Worm (Caenorhabditis elegans) whole organism, L1 larva: ENCODE measurements around the gene henn-1.
A peak's percentile ranks its signal among the peaks of the same experiment; 100 is the strongest.

Experiments
- C04F5.9 ChIP-seq: sonication (generic microtip); optimal IDR thresholded peaks from 2 replicates; lab custom pipeline; 2016; ENCODE audit warnings: missing genetic modification characterization, missing compliant biosample characterization
- C16A3.4 ChIP-seq: fragments of 150-350 bp; optimal IDR thresholded peaks from 2 replicates; lab custom pipeline; 2014; ENCODE audit warnings: missing biosample characterization, missing genetic modification characterization
- F16B12.6 ChIP-seq: fragments of 150-350 bp; optimal IDR thresholded peaks from 2 replicates; lab custom pipeline; 2014; ENCODE audit warnings: missing biosample characterization, missing genetic modification characterization
- Y116A8C.19 ChIP-seq: sonication (generic microtip); optimal IDR thresholded peaks from 2 replicates; lab custom pipeline; 2016; ENCODE audit warnings: missing compliant biosample characterization, missing genetic modification characterization, borderline replicate concordance
- aha-1 ChIP-seq: fragments of 150-350 bp; optimal IDR thresholded peaks from 2 replicates; lab custom pipeline; 2014; ENCODE audit warnings: missing biosample characterization, missing genetic modification characterization
- alr-1 ChIP-seq: fragments of 200-800 bp; sonication (Bioruptor generic); optimal IDR thresholded peaks from 2 replicates; lab custom pipeline; 2018; ENCODE audit warnings: borderline replicate concordance, mild to moderate bottlenecking, missing genetic modification characterization, missing compliant biosample characterization
- aly-2 ChIP-seq: fragments of 150-350 bp; optimal IDR thresholded peaks from 2 replicates; lab custom pipeline; 2014; ENCODE audit warnings: missing biosample characterization, missing genetic modification characterization
- blmp-1 ChIP-seq: fragments of 150-350 bp; optimal IDR thresholded peaks from 2 replicates; lab custom pipeline; 2014; ENCODE audit warnings: missing biosample characterization, missing genetic modification characterization
- ceh-63 ChIP-seq: fragments of 200-800 bp; sonication (Bioruptor generic); optimal IDR thresholded peaks from 2 replicates; lab custom pipeline; 2018; ENCODE audit warnings: mild to moderate bottlenecking, missing genetic modification characterization, missing compliant biosample characterization
- ceh-82 ChIP-seq, 3 experiments: fragments of 150-350 bp in 1 of 3; sonication (generic microtip) in 2 of 3; optimal IDR thresholded peaks; 2 replicates each; lab custom pipeline; 2014 to 2017; ENCODE audit warnings: missing biosample characterization in 3 of 3, missing genetic modification characterization in 3 of 3
- efl-1 ChIP-seq, 4 experiments: fragments of 150-350 bp; optimal IDR thresholded peaks in 3 of 4; peaks in 1 of 4; 1 replicate in 1 of 4; 2 replicates in 3 of 4; lab custom pipeline; 2014; ENCODE audit warnings: missing biosample characterization in 2 of 4, missing genetic modification characterization in 2 of 4, missing genetic modification reagents in 2 of 4
- egl-27 ChIP-seq, 2 experiments: fragments of 150-350 bp in 1 of 2; sonication (generic microtip); optimal IDR thresholded peaks; 3 replicates each; lab custom pipeline; 2017 to 2018; ENCODE audit warnings: missing biosample characterization in 2 of 2, missing genetic modification characterization in 2 of 2, missing genetic modification reagents in 2 of 2
- elt-2 ChIP-seq: sonication (generic microtip); optimal IDR thresholded peaks from 2 replicates; lab custom pipeline; 2016; ENCODE audit warnings: missing genetic modification characterization, mild to moderate bottlenecking, inconsistent platforms, missing compliant biosample characterization, missing genetic modification reagents
- ets-5 ChIP-seq: fragments of 200-800 bp; sonication (Bioruptor generic); IDR thresholded peaks from 2 replicates; pipeline ENCODE4 v1.3.6; 2022; ENCODE audit warnings: missing genetic modification characterization, missing compliant biosample characterization
- fos-1 ChIP-seq: fragments of 150-350 bp; optimal IDR thresholded peaks from 2 replicates; lab custom pipeline; 2014; ENCODE audit warnings: missing biosample characterization, missing genetic modification characterization
- isw-1 ChIP-seq: fragments of 200-800 bp; sonication (Bioruptor generic); IDR thresholded peaks from 2 replicates; pipeline ENCODE4 v1.3.6; 2022; ENCODE audit warnings: missing genetic modification characterization, missing compliant biosample characterization
- lin-13 ChIP-seq: fragments of 150-350 bp; optimal IDR thresholded peaks from 2 replicates; lab custom pipeline; 2014; ENCODE audit warnings: missing biosample characterization, missing genetic modification reagents, missing genetic modification characterization
- lin-15B ChIP-seq: fragments of 150-350 bp; sonication (generic microtip); optimal IDR thresholded peaks from 3 replicates; lab custom pipeline; 2014; ENCODE audit warnings: missing biosample characterization, missing genetic modification characterization
- lin-35 ChIP-seq, 2 experiments: fragments of 150-350 bp; optimal IDR thresholded peaks; 2 replicates each; lab custom pipeline; 2014; ENCODE audit warnings: missing biosample characterization in 2 of 2, missing genetic modification characterization in 2 of 2, missing genetic modification reagents in 2 of 2
- lin-39 ChIP-seq: fragments of 150-350 bp; optimal IDR thresholded peaks from 2 replicates; lab custom pipeline; 2014; ENCODE audit warnings: missing biosample characterization, missing genetic modification reagents, missing genetic modification characterization
- lsy-2 ChIP-seq, 2 experiments: fragments of 150-350 bp; optimal IDR thresholded peaks; 2 replicates each; lab custom pipeline; 2014; ENCODE audit warnings: missing biosample characterization in 2 of 2, missing genetic modification characterization in 2 of 2
- mdl-1 ChIP-seq, 2 experiments: fragments of 150-350 bp; optimal IDR thresholded peaks; 2 replicates each; lab custom pipeline; 2014 to 2017; ENCODE audit warnings: missing biosample characterization in 2 of 2, missing genetic modification characterization in 2 of 2, inconsistent platforms in 1 of 2
- nhr-12 ChIP-seq: sonication (generic microtip); optimal IDR thresholded peaks from 2 replicates; lab custom pipeline; 2017; ENCODE audit warnings: missing biosample characterization, missing genetic modification characterization
- nhr-20 ChIP-seq: sonication (generic microtip); optimal IDR thresholded peaks from 2 replicates; lab custom pipeline; 2016; ENCODE audit warnings: mild to moderate bottlenecking, missing genetic modification characterization, missing compliant biosample characterization
- nhr-237 ChIP-seq: fragments of 150-350 bp; optimal IDR thresholded peaks from 2 replicates; lab custom pipeline; 2014; ENCODE audit warnings: missing biosample characterization, missing genetic modification characterization
- nhr-76 ChIP-seq: sonication (generic microtip); optimal IDR thresholded peaks from 2 replicates; lab custom pipeline; 2017; ENCODE audit warnings: missing biosample characterization, missing genetic modification characterization
- nhr-77 ChIP-seq: fragments of 150-350 bp; optimal IDR thresholded peaks from 2 replicates; lab custom pipeline; 2014; ENCODE audit warnings: missing biosample characterization, missing genetic modification characterization
- nhr-85 ChIP-seq: sonication (generic microtip); peaks from one replicate; lab custom pipeline; 2016; ENCODE audit warnings: missing genetic modification characterization, inconsistent platforms, missing compliant biosample characterization
- pag-3 ChIP-seq: sonication (generic microtip); optimal IDR thresholded peaks from 2 replicates; lab custom pipeline; 2017; ENCODE audit warnings: missing genetic modification characterization, mild to moderate bottlenecking, missing compliant biosample characterization, antibody characterized with exemption, borderline replicate concordance; ENCODE audit not compliant: insufficient read depth
- skn-1 ChIP-seq: fragments of 150-350 bp; optimal IDR thresholded peaks from 2 replicates; lab custom pipeline; 2014; ENCODE audit warnings: missing biosample characterization, missing genetic modification characterization
- snu-23 ChIP-seq: sonication (generic microtip); optimal IDR thresholded peaks from 2 replicates; lab custom pipeline; 2016; ENCODE audit warnings: missing genetic modification characterization, missing compliant biosample characterization
- sptf-1 ChIP-seq: fragments of 150-350 bp; optimal IDR thresholded peaks from 2 replicates; lab custom pipeline; 2014; ENCODE audit warnings: missing biosample characterization, missing genetic modification characterization
- sup-37 ChIP-seq: fragments of 200-800 bp; sonication (Bioruptor generic); optimal IDR thresholded peaks from 2 replicates; lab custom pipeline; 2018; ENCODE audit warnings: mild to moderate bottlenecking, missing genetic modification characterization, missing compliant biosample characterization
- unc-130 ChIP-seq: fragments of 150-350 bp; optimal IDR thresholded peaks from 2 replicates; lab custom pipeline; 2017; ENCODE audit warnings: missing biosample characterization, missing genetic modification characterization, inconsistent platforms
- xbp-1 ChIP-seq: sonication (generic microtip); optimal IDR thresholded peaks from 2 replicates; lab custom pipeline; 2016; ENCODE audit warnings: missing genetic modification characterization, missing compliant biosample characterization
- ztf-4 ChIP-seq: fragments of 150-350 bp; optimal IDR thresholded peaks from 2 replicates; lab custom pipeline; 2014; ENCODE audit warnings: missing biosample characterization, missing genetic modification characterization

The henn-1 gene

DNA sequence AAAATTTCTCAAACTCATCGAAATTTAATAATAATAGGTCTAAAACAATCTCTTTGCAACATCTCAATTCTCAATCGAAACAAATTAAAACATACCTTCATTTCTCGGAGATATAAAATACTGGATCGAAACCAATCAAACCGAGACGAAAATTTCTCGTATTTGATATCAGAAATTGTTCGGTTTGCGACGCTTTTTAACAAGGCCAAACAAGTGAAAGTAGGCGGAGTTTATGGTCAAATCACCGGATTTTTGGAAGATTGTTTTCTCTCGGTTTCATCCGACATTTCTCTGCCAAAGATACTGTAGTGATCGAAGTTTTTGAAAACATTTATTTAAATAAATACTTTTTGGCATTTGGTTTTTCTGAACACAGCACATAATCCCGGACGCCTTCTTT lies 2.9 kb downstream of the henn-1 start, which contains the start of gene C02F5.14:
Gene C02F5.14 (minus strand): TSS at position 157 of the 400 bp plus-strand sequence.
- TF ChIP-seq lin-39 (tag; lab: Kevin White, UChicago) = no peak
- peak; percentile 48 for TF ChIP-seq nhr-85 (tag; lab: Kevin White, UChicago)
- no peak for TF ChIP-seq nhr-12
- peak; percentile 95 for TF ChIP-seq blmp-1 (tag; lab: Kevin White, UChicago)

DNA sequence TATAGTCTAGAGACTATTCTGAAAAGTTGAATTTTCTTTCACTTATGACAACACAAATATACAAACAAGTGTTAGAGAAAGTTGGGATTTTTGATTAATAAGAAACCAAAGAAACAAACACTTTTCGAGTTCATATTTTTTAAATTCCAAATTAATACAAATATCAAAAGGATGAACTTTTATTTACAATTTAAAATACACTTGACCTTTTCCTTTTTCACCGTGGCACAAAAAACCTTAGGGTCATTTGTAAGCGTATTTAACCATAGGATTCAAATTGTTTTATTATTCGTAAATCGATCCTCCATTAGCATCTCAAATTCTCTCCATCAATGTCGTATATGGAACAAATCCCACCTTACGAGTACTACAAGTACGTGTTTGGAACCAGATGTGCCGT lies 3.4 kb downstream of the henn-1 start, which contains the start of gene C02F5.5:
Gene C02F5.5 (plus strand): TSS at position 301 of the 400 bp plus-strand sequence.
- no peak for TF ChIP-seq pag-3 (tag; lab: Kevin White, UChicago)
- no peak for TF ChIP-seq Y116A8C.19 (tag; lab: Kevin White, UChicago)
- no peak for TF ChIP-seq nhr-76 (tag; lab: Kevin White, UChicago)
- no peak for TF ChIP-seq ets-5 (GFP tag; lab: Robert Waterston, UW)
- TF ChIP-seq lsy-2 (tag; optimal IDR thresholded peaks at IDR 0.05; lab: Kevin White, UChicago) = no peak
- TF ChIP-seq xbp-1 (tag; lab: Kevin White, UChicago) = no peak
- TF ChIP-seq ceh-63 (GFP tag; lab: Kevin White, UChicago) = no peak
- TF ChIP-seq nhr-77 (tag; lab: Kevin White, UChicago) = no peak
- TF ChIP-seq aha-1 = no peak
- TF ChIP-seq nhr-237 (tag; lab: Kevin White, UChicago) = no peak
- TF ChIP-seq lin-15B (tag; lab: Kevin White, UChicago) = no peak
- no peak for TF ChIP-seq egl-27 (tag; optimal IDR thresholded peaks at IDR 0.05; lab: Kevin White, UChicago)
- TF ChIP-seq, all 84 proteins: peak for 0

DNA sequence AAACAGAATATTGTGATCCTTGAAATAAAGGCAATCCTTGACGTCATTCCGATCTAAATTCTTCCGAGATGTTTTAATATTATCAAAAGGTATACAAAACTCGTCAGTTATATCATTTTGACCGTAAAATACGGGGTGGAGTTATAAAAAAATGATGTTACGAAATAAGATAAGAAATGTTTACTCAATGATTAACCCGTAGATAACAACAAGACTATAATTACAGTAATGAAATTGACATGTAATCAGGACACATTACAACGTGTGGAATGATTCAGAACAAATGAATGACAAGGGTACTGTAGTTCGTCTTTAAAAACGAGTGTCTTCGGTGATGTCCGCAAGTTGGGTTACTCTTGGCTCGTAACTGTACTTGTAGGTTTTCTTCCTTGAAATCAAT lies 5.4 kb downstream of the henn-1 start, which contains the start of gene tsp-2:
Gene tsp-2 (minus strand): TSS at position 109 of the 400 bp plus-strand sequence.
- TF ChIP-seq skn-1 = no peak
- TF ChIP-seq elt-2 (tag; lab: Kevin White, UChicago) = peak; percentile 47
- no peak for TF ChIP-seq efl-1 (optimal IDR thresholded peaks at IDR 0.05; lab: Kevin White, UChicago)
- no peak for TF ChIP-seq efl-1 (GFP tag; optimal IDR thresholded peaks at IDR 0.05 in 1 of 2; lab: Kevin White, UChicago)
- TF ChIP-seq ceh-82 (tag; optimal IDR thresholded peaks at IDR 0.05; lab: Kevin White, UChicago) = no peak

DNA sequence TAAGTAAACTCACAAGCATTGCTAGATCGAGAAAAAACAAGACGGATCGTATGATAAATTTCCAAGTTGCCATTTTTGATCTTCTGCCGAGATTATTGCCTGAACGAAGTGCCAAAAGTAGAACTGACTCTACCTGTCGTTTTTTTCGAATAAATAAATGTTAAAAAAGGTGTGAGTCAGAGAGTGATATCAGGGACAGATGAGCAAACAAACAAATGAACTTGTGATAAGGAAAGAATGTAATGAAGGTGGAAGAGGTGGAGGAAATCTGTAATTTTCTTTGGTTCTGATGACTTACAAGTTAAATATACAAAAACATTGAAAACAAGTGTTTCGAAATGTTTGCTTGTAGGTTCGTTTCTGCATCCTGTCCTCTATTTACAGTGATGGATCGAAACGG lies 6.9 kb downstream of the henn-1 start, which contains the start of gene tsp-1:
Gene tsp-1 (minus strand): TSS at position 99 of the 400 bp plus-strand sequence.
- TF ChIP-seq lin-35 (GFP tag; optimal IDR thresholded peaks at IDR 0.05; lab: Kevin White, UChicago) (no peak), lin-15B (tag; lab: Kevin White, UChicago) (no peak), efl-1 (optimal IDR thresholded peaks at IDR 0.05; lab: Kevin White, UChicago) (no peak), efl-1 (GFP tag; optimal IDR thresholded peaks at IDR 0.05 in 1 of 2; lab: Kevin White, UChicago) (peak in 1 of 2 experiments; percentile 69)

DNA sequence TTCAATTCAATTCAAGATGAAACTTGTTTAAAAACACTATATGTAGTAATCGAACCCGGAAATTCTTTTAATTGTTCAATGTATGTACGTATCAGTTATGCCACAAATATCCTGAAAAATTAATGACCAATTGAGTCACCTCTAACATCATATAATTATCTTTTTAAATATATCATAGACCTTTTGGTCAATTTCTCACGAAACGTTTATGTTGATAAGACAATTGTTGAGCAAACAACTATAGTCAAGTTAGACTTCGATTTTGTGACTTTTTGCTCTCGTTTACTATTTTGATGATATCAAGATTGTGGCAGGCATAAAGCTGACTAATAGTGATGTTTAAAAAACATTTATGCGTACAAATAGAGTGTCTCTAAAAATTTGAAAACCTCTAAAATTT lies 7.8 kb downstream of the henn-1 start:
- TF ChIP-seq nhr-20 (tag; lab: Kevin White, UChicago) = peak; percentile 12
- no peak for TF ChIP-seq blmp-1 (tag; lab: Kevin White, UChicago)
- TF ChIP-seq, all 84 proteins: peak for 1

DNA sequence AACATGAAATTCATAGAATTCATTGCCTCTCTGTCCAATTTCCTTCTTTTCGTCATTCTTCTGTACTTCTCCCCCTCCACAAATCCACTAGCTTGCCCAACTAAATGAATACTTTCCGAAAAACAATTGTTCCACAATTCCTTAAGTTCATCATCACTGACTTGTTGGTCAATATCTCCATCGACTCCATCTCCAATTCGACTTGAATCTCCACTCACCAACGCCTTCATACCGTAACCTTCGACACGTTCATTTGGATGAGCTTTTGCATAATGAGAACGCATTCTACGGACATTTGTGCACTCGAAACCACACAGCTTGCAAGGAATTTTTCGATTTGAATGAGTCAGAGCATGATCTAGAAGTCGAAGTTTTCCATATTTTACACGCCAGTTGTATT lies 8.5 kb downstream of the henn-1 start:
- TF ChIP-seq efl-1 (optimal IDR thresholded peaks at IDR 0.05; lab: Kevin White, UChicago) (no peak), efl-1 (GFP tag; optimal IDR thresholded peaks at IDR 0.05 in 1 of 2; lab: Kevin White, UChicago) (no peak), aly-2 (tag; lab: Kevin White, UChicago) (no peak), F16B12.6 (tag; lab: Kevin White, UChicago) (no peak), mdl-1 (tag; optimal IDR thresholded peaks at IDR 0.05; lab: Kevin White, UChicago) (no peak), snu-23 (GFP tag; lab: Kevin White, UChicago) (no peak), lin-35 (GFP tag; optimal IDR thresholded peaks at IDR 0.05; lab: Kevin White, UChicago) (no peak), isw-1 (GFP tag; lab: Robert Waterston, UW) (no peak), ztf-4 (tag; lab: Kevin White, UChicago) (no peak), sup-37 (GFP tag; lab: Kevin White, UChicago) (no peak), unc-130 (tag; lab: Kevin White, UChicago) (no peak), nhr-85 (tag; lab: Kevin White, UChicago) (no peak), C04F5.9 (no peak), lin-13 (no peak), blmp-1 (tag; lab: Kevin White, UChicago) (no peak), C16A3.4 (tag; lab: Kevin White, UChicago) (no peak), lsy-2 (tag; optimal IDR thresholded peaks at IDR 0.05; lab: Kevin White, UChicago) (no peak), fos-1 (tag; lab: Kevin White, UChicago) (no peak), sptf-1 (no peak), alr-1 (tag; lab: Kevin White, UChicago) (no peak)
